Worm (Caenorhabditis elegans): ENCODE results near the gene F56D6.20.

DNA sequence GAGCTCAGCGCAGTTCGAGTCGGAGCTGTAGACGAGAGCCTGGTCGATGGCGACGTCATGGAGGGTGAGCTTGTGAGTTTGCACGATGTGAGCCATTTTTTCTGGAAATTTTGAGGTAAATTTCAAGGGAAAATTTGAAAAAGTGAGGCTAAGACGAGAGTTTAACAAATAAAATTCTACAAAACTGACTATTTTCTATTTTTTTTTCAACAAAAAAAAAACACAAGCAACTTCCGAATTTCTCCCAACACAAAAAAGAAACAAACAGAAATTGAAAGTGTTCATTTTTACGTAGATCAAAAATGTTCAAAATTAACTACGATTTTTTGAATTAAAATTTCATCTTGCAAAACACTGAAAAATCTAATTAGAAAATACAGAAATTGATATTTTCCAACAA, 39.0 kb upstream of the F56D6.20 start, which contains the start of gene F37C4.5:
- TF ChIP-seq ztf-29 (GFP tag; IDR thresholded peaks at IDR 0.05), result no peak
- TF ChIP-seq ref-1 (GFP tag; conservative IDR thresholded peaks at IDR 0.05), result no peak
- no peak for TF ChIP-seq med-1 (GFP tag; optimal IDR thresholded peaks at IDR 0.05; ENCODE audit: insufficient read depth)

All from whole organism, midembryonic.